Worm (Caenorhabditis elegans): ENCODE measurements around the gene Y73B6A.1.

The Y73B6A.1 gene

DNA sequence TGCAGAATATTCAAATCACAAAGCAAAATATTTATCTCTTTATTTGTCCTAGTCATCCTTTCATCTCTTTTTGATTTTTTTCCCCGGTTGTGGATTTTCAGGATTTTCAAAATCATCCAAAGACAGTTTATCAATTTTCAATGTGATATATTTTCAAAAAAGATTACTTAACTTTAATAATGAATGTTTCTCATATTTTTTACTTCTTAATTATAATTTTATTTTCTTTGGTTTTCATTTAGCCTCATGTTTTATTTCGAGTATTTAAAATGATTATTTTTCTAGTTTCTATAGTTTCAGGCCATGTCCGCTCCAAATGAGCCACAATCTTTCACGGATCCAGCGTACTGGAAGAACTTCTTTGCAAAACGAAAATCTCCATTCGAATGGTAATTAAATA, 33.0 kb downstream of the Y73B6A.1 start, which contains the start of gene metl-13:
Gene metl-13 (plus strand): TSS at position 301 of the 400 bp plus-strand sequence.
- TF ChIP-seq ceh-6 (GFP tag; optimal IDR thresholded peaks at IDR 0.05) (no peak), pha-2 (tag; optimal IDR thresholded peaks at IDR 0.05) (no peak), ceh-14 (tag; optimal IDR thresholded peaks at IDR 0.05) (no peak), odd-2 (tag; optimal IDR thresholded peaks at IDR 0.05) (no peak), ama-1 (optimal IDR thresholded peaks at IDR 0.05) (no peak), elt-2 (tag; optimal IDR thresholded peaks at IDR 0.05) (no peak), ets-4 (tag; optimal IDR thresholded peaks at IDR 0.05) (no peak), unc-86 (tag; optimal IDR thresholded peaks at IDR 0.05) (no peak), lin-11 (tag; optimal IDR thresholded peaks at IDR 0.05) (no peak)

DNA sequence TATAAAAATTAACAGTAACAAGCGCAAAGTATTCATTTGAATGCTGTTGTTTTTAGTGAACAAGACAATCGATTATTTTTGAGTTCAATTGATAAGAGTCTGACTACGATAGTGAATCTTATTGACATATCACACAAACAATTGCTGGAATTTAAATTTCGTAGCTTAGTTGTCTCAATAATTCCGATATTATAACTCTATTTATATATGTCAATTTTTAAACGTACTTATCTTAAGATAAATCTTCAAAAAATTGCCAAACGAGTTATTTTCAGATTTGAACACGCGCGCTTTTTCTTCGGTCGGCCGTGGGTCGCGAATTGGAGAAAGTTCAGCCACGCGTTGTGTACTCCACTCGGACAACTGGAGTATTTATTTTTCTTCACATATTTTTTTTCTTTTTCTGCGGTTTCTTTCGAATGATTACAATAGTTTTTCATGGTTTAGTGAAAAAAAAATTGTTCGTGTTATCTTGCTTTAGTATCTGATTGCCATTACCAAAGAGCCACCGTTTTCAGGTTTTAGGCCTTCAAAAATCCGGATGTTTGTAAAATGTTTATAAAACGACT, 36.0 kb downstream of the Y73B6A.1 start, which contains the start of the genes cest-5.1 and C01B10.9:
Gene cest-5.1 (minus strand): TSS at position 51 of the 569 bp plus-strand sequence.
Gene C01B10.9 (plus strand): TSS at position 519 of the 569 bp plus-strand sequence.
- TF ChIP-seq ceh-22 (tag; optimal IDR thresholded peaks at IDR 0.05) (no peak), dmd-4 (tag; optimal IDR thresholded peaks at IDR 0.05; ENCODE audit: borderline replicate concordance) (no peak), unc-55 (GFP tag; optimal IDR thresholded peaks at IDR 0.05) (no peak), sox-4 (tag; optimal IDR thresholded peaks at IDR 0.05) (no peak), pat-9 (tag; optimal IDR thresholded peaks at IDR 0.05) (no peak), ama-1 (optimal IDR thresholded peaks at IDR 0.05) (no peak), ahr-1 (tag; optimal IDR thresholded peaks at IDR 0.05) (no peak), nhr-232 (tag; optimal IDR thresholded peaks at IDR 0.05) (no peak), ceh-6 (GFP tag; optimal IDR thresholded peaks at IDR 0.05) (peak; percentile 6), hlh-30 (tag; optimal IDR thresholded peaks at IDR 0.05; ENCODE audit: insufficient read depth) (no peak), C08G9.2 (tag; optimal IDR thresholded peaks at IDR 0.05) (peak; percentile 91), hlh-13 (GFP tag; optimal IDR thresholded peaks at IDR 0.05) (no peak), gmeb-2 (tag; optimal IDR thresholded peaks at IDR 0.05) (no peak), pqm-1 (tag; optimal IDR thresholded peaks at IDR 0.05) (no peak), elt-4 (tag; optimal IDR thresholded peaks at IDR 0.05) (no peak), che-1 (tag; optimal IDR thresholded peaks at IDR 0.05) (no peak), nfya-1 (tag; optimal IDR thresholded peaks at IDR 0.05) (peak; percentile 5), fax-1 (tag; optimal IDR thresholded peaks at IDR 0.05) (peak; percentile 45), lim-6 (tag; optimal IDR thresholded peaks at IDR 0.05) (peak; percentile 33), fkh-10 (GFP tag; optimal IDR thresholded peaks at IDR 0.05) (no peak), zip-5 (tag; optimal IDR thresholded peaks at IDR 0.05) (peak; percentile 74), ceh-30 (tag; optimal IDR thresholded peaks at IDR 0.05) (no peak), pha-4 (tag; optimal IDR thresholded peaks at IDR 0.05) (no peak), ceh-31 (tag; optimal IDR thresholded peaks at IDR 0.05) (peak; percentile 95), unc-3 (GFP tag; conservative IDR thresholded peaks at IDR 0.05) (no peak), unc-3 (tag; optimal IDR thresholded peaks at IDR 0.05) (peak; percentile 23), T23F11.4 (GFP tag; optimal IDR thresholded peaks at IDR 0.05) (no peak), tbx-7 (tag; optimal IDR thresholded peaks at IDR 0.05) (peak; percentile 84), sox-2 (GFP tag; IDR thresholded peaks at IDR 0.05) (no peak), ceh-18 (tag; optimal IDR thresholded peaks at IDR 0.05) (no peak), sdc-2 (tag; optimal IDR thresholded peaks at IDR 0.05) (peak; percentile 43), pha-2 (tag; optimal IDR thresholded peaks at IDR 0.05) (peak; percentile 6), ceh-19 (GFP tag; optimal IDR thresholded peaks at IDR 0.05) (no peak), ceh-9 (tag; optimal IDR thresholded peaks at IDR 0.05) (no peak), npax-4 (tag; optimal IDR thresholded peaks at IDR 0.05) (no peak), tbx-2 (tag; optimal IDR thresholded peaks at IDR 0.05) (peak; percentile 82), C38D4.7 (GFP tag; optimal IDR thresholded peaks at IDR 0.05) (no peak), unc-42 (tag; optimal IDR thresholded peaks at IDR 0.05) (peak; percentile 56), madf-2 (tag; optimal IDR thresholded peaks at IDR 0.05) (no peak), ceh-34 (tag; optimal IDR thresholded peaks at IDR 0.05) (peak; percentile 64), ets-4 (tag; optimal IDR thresholded peaks at IDR 0.05) (peak; percentile 90), ceh-45 (GFP tag; IDR thresholded peaks at IDR 0.05) (no peak), hlh-15 (tag; optimal IDR thresholded peaks at IDR 0.05) (no peak), ceh-2 (tag; optimal IDR thresholded peaks at IDR 0.05) (peak; percentile 90), ztf-16 (tag; optimal IDR thresholded peaks at IDR 0.05) (no peak), fkh-6 (tag; optimal IDR thresholded peaks at IDR 0.05) (peak; percentile 49)
